Fruit fly (Drosophila melanogaster): ENCODE results near the gene beat-Vb.
A peak's percentile ranks its signal among the peaks of the same experiment; 100 is the strongest.

The beat-Vb gene

dm6 chr3R:12980628-12981219 lies 64.9 kb downstream of the beat-Vb start, which contains the start of gene Paip2 (continued):
- TF ChIP-seq Ets97D (GFP tag; optimal IDR thresholded peaks at IDR 0.05) (peak; percentile 79), ara (GFP tag; IDR thresholded peaks at IDR 0.05) (no peak), CG10209 (GFP tag; optimal IDR thresholded peaks at IDR 0.05) (no peak), CG8765 (GFP tag; IDR thresholded peaks at IDR 0.05) (no peak), CG8281 (tag; optimal IDR thresholded peaks at IDR 0.05) (no peak), fu2 (GFP tag; optimal IDR thresholded peaks at IDR 0.05) (no peak), sim (GFP tag; IDR thresholded peaks at IDR 0.05) (no peak), Xbp1 (GFP tag; optimal IDR thresholded peaks at IDR 0.05) (no peak), Atf-2 (GFP tag; optimal IDR thresholded peaks at IDR 0.05) (no peak), CG31365 (tag; optimal IDR thresholded peaks at IDR 0.05) (peak; percentile 3), esg (GFP tag; conservative IDR thresholded peaks at IDR 0.05) (no peak), CG5245 (GFP tag; optimal IDR thresholded peaks at IDR 0.05) (no peak), lov (optimal IDR thresholded peaks at IDR 0.05) (no peak), lov (GFP tag; IDR thresholded peaks at IDR 0.05) (no peak), H2.0 (GFP tag; IDR thresholded peaks at IDR 0.05) (no peak), scrt (GFP tag; optimal IDR thresholded peaks at IDR 0.05) (no peak), pros (GFP tag; optimal IDR thresholded peaks at IDR 0.05) (no peak), yki (optimal IDR thresholded peaks at IDR 0.05) (no peak), pfk (GFP tag; optimal IDR thresholded peaks at IDR 0.05) (no peak), az2 (GFP tag; optimal IDR thresholded peaks at IDR 0.05) (no peak), CG5180 (GFP tag; optimal IDR thresholded peaks at IDR 0.05) (no peak), CG10654 (GFP tag; optimal IDR thresholded peaks at IDR 0.05) (no peak), CG3995 (GFP tag; optimal IDR thresholded peaks at IDR 0.05) (peak; percentile 4), nerfin-2 (GFP tag; IDR thresholded peaks at IDR 0.05; ENCODE audit: partially characterized antibody) (peak; percentile 98), Hr78 (GFP tag; optimal IDR thresholded peaks at IDR 0.05) (no peak), CG3726 (GFP tag; IDR thresholded peaks at IDR 0.05) (no peak), TFAM (GFP tag; optimal IDR thresholded peaks at IDR 0.05) (no peak), B-H1 (GFP tag; IDR thresholded peaks at IDR 0.05) (no peak), twi (tag; optimal IDR thresholded peaks at IDR 0.05) (peak; percentile 12), Bteb2 (GFP tag; optimal IDR thresholded peaks at IDR 0.05) (no peak), Dad (GFP tag; optimal IDR thresholded peaks at IDR 0.05) (peak; percentile 35), Fer3 (tag; optimal IDR thresholded peaks at IDR 0.05) (no peak), Elba2 (GFP tag; optimal IDR thresholded peaks at IDR 0.05) (no peak), CG11695 (GFP tag; IDR thresholded peaks at IDR 0.05) (no peak), maf-S (GFP tag; optimal IDR thresholded peaks at IDR 0.05) (no peak), CG2889 (GFP tag; IDR thresholded peaks at IDR 0.05) (no peak), Lpt (GFP tag; optimal IDR thresholded peaks at IDR 0.05) (no peak), CG10147 (GFP tag; optimal IDR thresholded peaks at IDR 0.05) (peak; percentile 40), CG6654 (GFP tag; optimal IDR thresholded peaks at IDR 0.05) (no peak), CG13296 (GFP tag; optimal IDR thresholded peaks at IDR 0.05) (no peak), gt (GFP tag; IDR thresholded peaks at IDR 0.05) (no peak), ATbp (GFP tag; optimal IDR thresholded peaks at IDR 0.05) (no peak), repo (GFP tag; optimal IDR thresholded peaks at IDR 0.05) (no peak), unpg (GFP tag; optimal IDR thresholded peaks at IDR 0.05) (no peak), oc (tag; optimal IDR thresholded peaks at IDR 0.05) (no peak), amos (GFP tag; IDR thresholded peaks at IDR 0.05; ENCODE audit: partially characterized antibody) (peak; percentile 95), Nf-YB (GFP tag; optimal IDR thresholded peaks at IDR 0.05) (no peak), CG2678 (tag; optimal IDR thresholded peaks at IDR 0.05) (no peak), psq (GFP tag; optimal IDR thresholded peaks at IDR 0.05) (no peak)

Data from whole organism, embryonic.